Worm (Caenorhabditis elegans): Measurements from ENCODE around the gene dhgd-1.

The dhgd-1 gene

ce11 chrII:11555634-11556033, 3.8 kb upstream of the dhgd-1 start, which contains the start of gene F54D5.24:
Gene F54D5.24 (plus strand): TSS chrII:11555949.
- TF ChIP-seq ets-4 (tag; optimal IDR thresholded peaks at IDR 0.05): no peak
- no peak for TF ChIP-seq lim-6 (tag; optimal IDR thresholded peaks at IDR 0.05)
- TF ChIP-seq tbx-2 (tag; optimal IDR thresholded peaks at IDR 0.05): peak; percentile 5
- TF ChIP-seq gmeb-2 (tag; optimal IDR thresholded peaks at IDR 0.05): no peak
- TF ChIP-seq F13H6.1 (tag; optimal IDR thresholded peaks at IDR 0.05): no peak
- TF ChIP-seq elt-4 (tag; optimal IDR thresholded peaks at IDR 0.05): no peak
- no peak for TF ChIP-seq dmd-4 (tag; optimal IDR thresholded peaks at IDR 0.05; ENCODE audit: borderline replicate concordance)
- no peak for TF ChIP-seq hlh-6 (tag; optimal IDR thresholded peaks at IDR 0.05)
- TF ChIP-seq pag-3 (tag; optimal IDR thresholded peaks at IDR 0.05; ENCODE audit: borderline replicate concordance): no peak
- TF ChIP-seq ahr-1 (tag; optimal IDR thresholded peaks at IDR 0.05): no peak
- TF ChIP-seq hlh-8 (tag; optimal IDR thresholded peaks at IDR 0.05): peak; percentile 38
- TF ChIP-seq ceh-34 (tag; optimal IDR thresholded peaks at IDR 0.05): peak; percentile 64
- no peak for TF ChIP-seq fkh-6 (tag; optimal IDR thresholded peaks at IDR 0.05)
- TF ChIP-seq ceh-6 (GFP tag; optimal IDR thresholded peaks at IDR 0.05): no peak
- TF ChIP-seq unc-55 (GFP tag; optimal IDR thresholded peaks at IDR 0.05): no peak
- TF ChIP-seq ceh-2 (tag; optimal IDR thresholded peaks at IDR 0.05): no peak

ce11 chrII:11547254-11547687, 4.6 kb downstream of the dhgd-1 start, which contains the start of gene F54D5.7:
Gene F54D5.7 (plus strand): TSS chrII:11547517.
- no peak for TF ChIP-seq ceh-48 (tag; optimal IDR thresholded peaks at IDR 0.05)
- TF ChIP-seq K09A11.1 (tag; optimal IDR thresholded peaks at IDR 0.05; ENCODE audit: insufficient read depth): no peak
- TF ChIP-seq ref-2 (tag; optimal IDR thresholded peaks at IDR 0.05): no peak
- TF ChIP-seq ama-1 (optimal IDR thresholded peaks at IDR 0.05): peak; percentile 79
- peak; percentile 28 for TF ChIP-seq rnt-1 (tag; optimal IDR thresholded peaks at IDR 0.05)
- no peak for TF ChIP-seq ceh-22 (tag; optimal IDR thresholded peaks at IDR 0.05)
- TF ChIP-seq pros-1 (tag; optimal IDR thresholded peaks at IDR 0.05): no peak
- TF ChIP-seq lin-11 (tag; optimal IDR thresholded peaks at IDR 0.05): no peak
- TF ChIP-seq dve-1 (tag; optimal IDR thresholded peaks at IDR 0.05): no peak
- TF ChIP-seq fkh-10 (GFP tag; optimal IDR thresholded peaks at IDR 0.05): no peak
- no peak for TF ChIP-seq C38D4.7 (GFP tag; optimal IDR thresholded peaks at IDR 0.05)
- TF ChIP-seq ceh-6 (GFP tag; optimal IDR thresholded peaks at IDR 0.05): peak; percentile 29
- TF ChIP-seq F13H6.1 (tag; optimal IDR thresholded peaks at IDR 0.05): no peak
- peak; percentile 30 for TF ChIP-seq elt-2 (tag; optimal IDR thresholded peaks at IDR 0.05)
- TF ChIP-seq ceh-30 (tag; optimal IDR thresholded peaks at IDR 0.05): peak; percentile 17
- TF ChIP-seq nhr-232 (tag; optimal IDR thresholded peaks at IDR 0.05): no peak
- no peak for TF ChIP-seq npax-4 (tag; optimal IDR thresholded peaks at IDR 0.05)
- TF ChIP-seq Y22D7AL.16 (tag; optimal IDR thresholded peaks at IDR 0.05): no peak

- no peak for TF ChIP-seq unc-86 (tag; optimal IDR thresholded peaks at IDR 0.05)
- TF ChIP-seq hlh-8 (tag; optimal IDR thresholded peaks at IDR 0.05): no peak
Observed at ce11 chrII:11545952-11546325, 5.9 kb downstream of the dhgd-1 start.

- TF ChIP-seq F13H6.1 (tag; optimal IDR thresholded peaks at IDR 0.05) (no peak), sox-2 (GFP tag; IDR thresholded peaks at IDR 0.05) (no peak), madf-2 (tag; optimal IDR thresholded peaks at IDR 0.05) (peak; percentile 65), lin-11 (tag; optimal IDR thresholded peaks at IDR 0.05) (no peak), nfya-1 (tag; optimal IDR thresholded peaks at IDR 0.05) (peak; percentile 90), tbx-7 (tag; optimal IDR thresholded peaks at IDR 0.05) (peak; percentile 15), pag-3 (tag; optimal IDR thresholded peaks at IDR 0.05; ENCODE audit: borderline replicate concordance) (no peak), sox-4 (tag; optimal IDR thresholded peaks at IDR 0.05) (no peak), ceh-2 (tag; optimal IDR thresholded peaks at IDR 0.05) (peak; percentile 49), ceh-14 (tag; optimal IDR thresholded peaks at IDR 0.05) (peak; percentile 4), ceh-45 (GFP tag; IDR thresholded peaks at IDR 0.05) (no peak), Y22D7AL.16 (tag; optimal IDR thresholded peaks at IDR 0.05) (no peak), ceh-30 (tag; optimal IDR thresholded peaks at IDR 0.05) (peak; percentile 59), zip-5 (tag; optimal IDR thresholded peaks at IDR 0.05) (no peak), tbx-2 (tag; optimal IDR thresholded peaks at IDR 0.05) (peak; percentile 79), hlh-15 (tag; optimal IDR thresholded peaks at IDR 0.05) (no peak), ttx-3 (tag; optimal IDR thresholded peaks at IDR 0.05) (no peak), rnt-1 (tag; optimal IDR thresholded peaks at IDR 0.05) (peak; percentile 77), ceh-22 (tag; optimal IDR thresholded peaks at IDR 0.05) (peak; percentile 3), pha-4 (tag; optimal IDR thresholded peaks at IDR 0.05) (no peak), pros-1 (tag; optimal IDR thresholded peaks at IDR 0.05) (peak; percentile 47), hlh-30 (tag; optimal IDR thresholded peaks at IDR 0.05; ENCODE audit: insufficient read depth) (peak; percentile 83), ceh-48 (tag; optimal IDR thresholded peaks at IDR 0.05) (peak; percentile 31), pax-1 (tag; optimal IDR thresholded peaks at IDR 0.05) (peak; percentile 61)
Observed at ce11 chrII:11545299-11545951, 6.5 kb downstream of the dhgd-1 start, which contains the start of gene dnj-13. Gene dnj-13 (plus strand): TSS chrII:11545701.

Data from whole organism, late embryonic.